Worm (Caenorhabditis elegans): ENCODE results near the gene mec-3.

DNA sequence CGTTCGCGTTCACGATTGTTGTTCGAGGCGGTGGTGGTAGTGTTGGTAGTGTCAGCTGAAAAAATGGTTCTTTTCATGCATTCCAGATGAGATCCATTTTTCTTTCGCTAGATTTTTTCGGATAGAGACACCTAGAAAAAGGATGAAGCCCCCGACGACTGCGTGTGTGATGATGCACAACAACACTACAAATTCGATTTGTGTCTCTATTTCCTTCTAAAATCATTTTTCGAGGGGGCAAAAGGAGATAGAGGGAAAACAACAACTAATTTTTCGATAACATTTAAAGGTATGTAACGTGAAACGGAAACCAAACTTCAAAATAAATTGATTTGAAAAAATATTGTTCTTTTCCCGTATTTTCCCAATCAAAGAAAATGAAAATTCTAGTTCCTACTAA lies 38.8 kb upstream of the mec-3 start:
- no peak for TF ChIP-seq dao-5 (tag; optimal IDR thresholded peaks at IDR 0.05)
- no peak for TF ChIP-seq him-1 (tag; optimal IDR thresholded peaks at IDR 0.05)
- no peak for TF ChIP-seq W03F9.2 (tag; optimal IDR thresholded peaks at IDR 0.05)

All from whole organism, L4/young adult.